Worm (Caenorhabditis elegans): ENCODE results near the gene clec-262.

- TF ChIP-seq dpl-1 (GFP tag; optimal IDR thresholded peaks at IDR 0.05) = no peak
- no peak for TF ChIP-seq nhr-11 (tag; optimal IDR thresholded peaks at IDR 0.05)
- TF ChIP-seq tbx-2 (tag; optimal IDR thresholded peaks at IDR 0.05) = no peak
These were observed 14.0 kb upstream of the clec-262 start, which contains the start of gene ZC15.5 for ce11 chrV:20297650-20298049.
